Worm (Caenorhabditis elegans) whole organism, L1 larva: Measurements from ENCODE around the gene del-7.

Source experiments
- C04F5.9 ChIP-seq: sonication (generic microtip); optimal IDR thresholded peaks from 2 replicates; lab custom pipeline; 2016; ENCODE audit warnings: missing genetic modification characterization, missing compliant biosample characterization
- C16A3.4 ChIP-seq: fragments of 150-350 bp; optimal IDR thresholded peaks from 2 replicates; lab custom pipeline; 2014; ENCODE audit warnings: missing biosample characterization, missing genetic modification characterization
- C34B4.2 ChIP-seq: sonication (generic microtip); optimal IDR thresholded peaks from 2 replicates; lab custom pipeline; 2017; ENCODE audit warnings: mild to moderate bottlenecking, missing genetic modification characterization, missing compliant biosample characterization
- aha-1 ChIP-seq: fragments of 150-350 bp; optimal IDR thresholded peaks from 2 replicates; lab custom pipeline; 2014; ENCODE audit warnings: missing biosample characterization, missing genetic modification characterization
- ceh-82 ChIP-seq, 3 experiments: fragments of 150-350 bp in 1 of 3; sonication (generic microtip) in 2 of 3; optimal IDR thresholded peaks; 2 replicates each; lab custom pipeline; 2014 to 2017; ENCODE audit warnings: missing biosample characterization in 3 of 3, missing genetic modification characterization in 3 of 3
- ceh-90 ChIP-seq: sonication (generic microtip); optimal IDR thresholded peaks from 2 replicates; lab custom pipeline; 2016; ENCODE audit warnings: missing genetic modification characterization, missing compliant biosample characterization
- ces-1 ChIP-seq: fragments of 150-350 bp; optimal IDR thresholded peaks from 2 replicates; lab custom pipeline; 2014; ENCODE audit warnings: missing biosample characterization, missing genetic modification reagents, missing genetic modification characterization
- dsc-1 ChIP-seq: sonication (generic microtip); optimal IDR thresholded peaks from 2 replicates; lab custom pipeline; 2016; ENCODE audit warnings: mild to moderate bottlenecking, missing genetic modification characterization, missing compliant biosample characterization
- efl-1 ChIP-seq, 4 experiments: fragments of 150-350 bp; optimal IDR thresholded peaks in 3 of 4; peaks in 1 of 4; 1 replicate in 1 of 4; 2 replicates in 3 of 4; lab custom pipeline; 2014; ENCODE audit warnings: missing biosample characterization in 2 of 4, missing genetic modification characterization in 2 of 4, missing genetic modification reagents in 2 of 4
- elt-2 ChIP-seq: sonication (generic microtip); optimal IDR thresholded peaks from 2 replicates; lab custom pipeline; 2016; ENCODE audit warnings: missing genetic modification characterization, mild to moderate bottlenecking, inconsistent platforms, missing compliant biosample characterization, missing genetic modification reagents
- elt-3 ChIP-seq, 6 experiments: fragments of 150-350 bp in 1 of 6; sonication (generic microtip); optimal IDR thresholded peaks; 2 replicates each; lab custom pipeline; 2017 to 2018; ENCODE audit warnings: missing biosample characterization in 6 of 6, missing genetic modification characterization in 6 of 6, inconsistent platforms in 1 of 6
- ets-5 ChIP-seq: fragments of 200-800 bp; sonication (Bioruptor generic); IDR thresholded peaks from 2 replicates; pipeline ENCODE4 v1.3.6; 2022; ENCODE audit warnings: missing genetic modification characterization, missing compliant biosample characterization
- fkh-10 ChIP-seq: sonication (generic microtip); optimal IDR thresholded peaks from 2 replicates; lab custom pipeline; 2017; ENCODE audit warnings: missing biosample characterization, missing genetic modification reagents, missing genetic modification characterization
- fkh-8 ChIP-seq: sonication (generic microtip); optimal IDR thresholded peaks from 2 replicates; lab custom pipeline; 2016; ENCODE audit warnings: mild to moderate bottlenecking, missing genetic modification characterization, missing compliant biosample characterization
- grh-1 ChIP-seq: fragments of 200-800 bp; sonication (Bioruptor generic); IDR thresholded peaks from 2 replicates; pipeline ENCODE4 v1.3.6; 2022; ENCODE audit warnings: missing genetic modification reagents, missing genetic modification characterization, missing compliant biosample characterization
- hlh-17 ChIP-seq: fragments of 200-800 bp; sonication (Bioruptor generic); optimal IDR thresholded peaks from 2 replicates; lab custom pipeline; 2018; ENCODE audit warnings: missing genetic modification characterization, mild to moderate bottlenecking, missing compliant biosample characterization, moderate library complexity, borderline replicate concordance
- hlh-4 ChIP-seq: sonication (generic microtip); optimal IDR thresholded peaks from 2 replicates; lab custom pipeline; 2016; ENCODE audit warnings: mild to moderate bottlenecking, missing genetic modification characterization, missing compliant biosample characterization
- irx-1 ChIP-seq: sonication (generic microtip); optimal IDR thresholded peaks from 2 replicates; lab custom pipeline; 2016; ENCODE audit warnings: missing genetic modification characterization, missing compliant biosample characterization
- isw-1 ChIP-seq: fragments of 200-800 bp; sonication (Bioruptor generic); IDR thresholded peaks from 2 replicates; pipeline ENCODE4 v1.3.6; 2022; ENCODE audit warnings: missing genetic modification characterization, missing compliant biosample characterization
- lin-14 ChIP-seq: fragments of 200-800 bp; sonication (Bioruptor generic); optimal IDR thresholded peaks from 2 replicates; lab custom pipeline; 2018; ENCODE audit warnings: mild to moderate bottlenecking, missing genetic modification characterization, moderate library complexity, missing compliant biosample characterization
- lin-39 ChIP-seq: fragments of 150-350 bp; optimal IDR thresholded peaks from 2 replicates; lab custom pipeline; 2014; ENCODE audit warnings: missing biosample characterization, missing genetic modification reagents, missing genetic modification characterization
- nhr-12 ChIP-seq: sonication (generic microtip); optimal IDR thresholded peaks from 2 replicates; lab custom pipeline; 2017; ENCODE audit warnings: missing biosample characterization, missing genetic modification characterization
- nhr-237 ChIP-seq: fragments of 150-350 bp; optimal IDR thresholded peaks from 2 replicates; lab custom pipeline; 2014; ENCODE audit warnings: missing biosample characterization, missing genetic modification characterization
- nhr-47 ChIP-seq: sonication (generic microtip); optimal IDR thresholded peaks from 2 replicates; lab custom pipeline; 2016; ENCODE audit warnings: mild to moderate bottlenecking, missing genetic modification characterization, moderate library complexity, missing compliant biosample characterization
- nhr-77 ChIP-seq: fragments of 150-350 bp; optimal IDR thresholded peaks from 2 replicates; lab custom pipeline; 2014; ENCODE audit warnings: missing biosample characterization, missing genetic modification characterization
- pag-3 ChIP-seq: sonication (generic microtip); optimal IDR thresholded peaks from 2 replicates; lab custom pipeline; 2017; ENCODE audit warnings: missing genetic modification characterization, mild to moderate bottlenecking, missing compliant biosample characterization, antibody characterized with exemption, borderline replicate concordance; ENCODE audit not compliant: insufficient read depth
- pax-3 ChIP-seq: fragments of 200-800 bp; sonication (Bioruptor generic); optimal IDR thresholded peaks from 2 replicates; lab custom pipeline; 2018; ENCODE audit warnings: mild to moderate bottlenecking, missing genetic modification characterization, moderate library complexity, missing compliant biosample characterization
- pqm-1 ChIP-seq: sonication (generic microtip); optimal IDR thresholded peaks from 3 replicates; lab custom pipeline; 2017; ENCODE audit warnings: missing biosample characterization, missing genetic modification characterization
- sup-37 ChIP-seq: fragments of 200-800 bp; sonication (Bioruptor generic); optimal IDR thresholded peaks from 2 replicates; lab custom pipeline; 2018; ENCODE audit warnings: mild to moderate bottlenecking, missing genetic modification characterization, missing compliant biosample characterization
- tlp-1 ChIP-seq: fragments of 150-350 bp; optimal IDR thresholded peaks from 2 replicates; lab custom pipeline; 2014; ENCODE audit warnings: missing biosample characterization, missing genetic modification characterization
- vab-15 ChIP-seq: sonication (generic microtip); optimal IDR thresholded peaks from 2 replicates; lab custom pipeline; 2017; ENCODE audit warnings: missing genotype, mild to moderate bottlenecking, missing genetic modification characterization, missing compliant biosample characterization
- zip-4 ChIP-seq: fragments of 200-800 bp; sonication (Bioruptor generic); optimal IDR thresholded peaks from 2 replicates; lab custom pipeline; 2018; ENCODE audit warnings: mild to moderate bottlenecking, missing genetic modification characterization, moderate library complexity, missing compliant biosample characterization

The del-7 gene

ce11 chrIV:7724912-7725311, 35.3 kb upstream of the del-7 start:
- TF ChIP-seq tlp-1 (tag; lab: Kevin White, UChicago): no peak
- no peak for TF ChIP-seq sup-37 (GFP tag; lab: Kevin White, UChicago)
- no peak for TF ChIP-seq nhr-237 (tag; lab: Kevin White, UChicago)
- TF ChIP-seq aha-1: no peak
- TF ChIP-seq lin-14: peak; percentile 32
- TF ChIP-seq dsc-1 (tag; lab: Kevin White, UChicago): peak; percentile 26
- TF ChIP-seq vab-15 (tag; lab: Kevin White, UChicago): no peak
- no peak for TF ChIP-seq ces-1 (GFP tag; lab: Kevin White, UChicago)
- no peak for TF ChIP-seq elt-2
- no peak for TF ChIP-seq nhr-12
- TF ChIP-seq lin-39 (tag; lab: Kevin White, UChicago): no peak
- no peak for TF ChIP-seq nhr-47 (tag; lab: Kevin White, UChicago)

ce11 chrIV:7726325-7726724, 33.9 kb upstream of the del-7 start, which contains the start of gene C50F7.5:
Gene C50F7.5, plus strand, starts transcription at chrIV:7726719.
- TF ChIP-seq irx-1 (no peak), elt-2 (peak; percentile 58), hlh-4 (tag; lab: Kevin White, UChicago) (no peak), dsc-1 (tag; lab: Kevin White, UChicago) (no peak)

- TF ChIP-seq nhr-77: no peak
- TF ChIP-seq efl-1 (optimal IDR thresholded peaks at IDR 0.05; lab: Kevin White, UChicago): no peak
- TF ChIP-seq efl-1 (GFP tag; optimal IDR thresholded peaks at IDR 0.05 in 1 of 2; lab: Kevin White, UChicago): peak in 1 of 2 experiments; percentile 25
- no peak for TF ChIP-seq ets-5 (GFP tag; lab: Robert Waterston, UW)
- no peak for TF ChIP-seq pqm-1
These were observed 33.0 kb upstream of the del-7 start for ce11 chrIV:7727258-7727657.

- TF ChIP-seq pax-3 (no peak), C04F5.9 (tag; lab: Kevin White, UChicago) (no peak), zip-4 (GFP tag; lab: Kevin White, UChicago) (peak; percentile 51), ceh-82 (tag; optimal IDR thresholded peaks at IDR 0.05; lab: Kevin White, UChicago) (no peak), efl-1 (optimal IDR thresholded peaks at IDR 0.05; lab: Kevin White, UChicago) (no peak), efl-1 (GFP tag; optimal IDR thresholded peaks at IDR 0.05 in 1 of 2; lab: Kevin White, UChicago) (peak in 1 of 2 experiments; percentile 53)
These were observed 31.7 kb upstream of the del-7 start, which contains the start of gene sucg-1 for ce11 chrIV:7728402-7728963. Gene sucg-1, plus strand, starts transcription at chrIV:7728913.

ce11 chrIV:7731960-7732359, 28.3 kb upstream of the del-7 start, which contains the start of the genes C50F7.9 and C50F7.3:
Gene C50F7.9, minus strand, starts transcription at chrIV:7732060.
Gene C50F7.3, plus strand, starts transcription at chrIV:7732329.
- TF ChIP-seq elt-3 (tag; optimal IDR thresholded peaks at IDR 0.05; lab: Kevin White, UChicago) (no peak), dsc-1 (tag; lab: Kevin White, UChicago) (no peak), ets-5 (GFP tag; lab: Robert Waterston, UW) (no peak), C34B4.2 (tag; lab: Kevin White, UChicago) (no peak), ceh-90 (tag; lab: Kevin White, UChicago) (no peak), pax-3 (no peak), grh-1 (GFP tag; lab: Robert Waterston, UW) (no peak), pag-3 (tag; lab: Kevin White, UChicago) (no peak)

ce11 chrIV:7734173-7734572, 26.0 kb upstream of the del-7 start:
- no peak for TF ChIP-seq vab-15 (tag; lab: Kevin White, UChicago)
- no peak for TF ChIP-seq isw-1 (GFP tag; lab: Robert Waterston, UW)
- TF ChIP-seq fkh-10: no peak
- no peak for TF ChIP-seq nhr-237 (tag; lab: Kevin White, UChicago)
- no peak for TF ChIP-seq C16A3.4 (tag; lab: Kevin White, UChicago)
- TF ChIP-seq hlh-17 (GFP tag; lab: Kevin White, UChicago): no peak
- no peak for TF ChIP-seq fkh-8
